Worm (Caenorhabditis elegans) whole organism, young adult: Measurements from ENCODE around the gene ech-9.

Experiments
- C17E4.6 ChIP-seq: fragments of 200-800 bp; sonication (Bioruptor generic); IDR thresholded peaks from 2 replicates; pipeline ENCODE4 v1.3.6; 2022; ENCODE audit warnings: missing genetic modification reagents, missing genetic modification characterization, missing compliant biosample characterization
- D2030.7 ChIP-seq: fragments of 200-800 bp; sonication (Bioruptor generic); IDR thresholded peaks from 2 replicates; pipeline ENCODE4 v1.3.6; 2022; ENCODE audit warnings: missing genetic modification reagents, missing genetic modification characterization, missing compliant biosample characterization
- F49E8.2 ChIP-seq: sonication (generic microtip); optimal IDR thresholded peaks from 3 replicates; lab custom pipeline; 2017; ENCODE audit warnings: missing genetic modification characterization, mild to moderate bottlenecking, missing compliant biosample characterization, antibody characterized with exemption, moderate library complexity; ENCODE audit not compliant: insufficient read depth
- F52B5.7 ChIP-seq: sonication (generic microtip); optimal IDR thresholded peaks from 2 replicates; lab custom pipeline; 2016; ENCODE audit warnings: mild to moderate bottlenecking, missing genetic modification characterization, missing compliant biosample characterization
- F57A8.1 ChIP-seq: fragments of 200-800 bp; sonication (Bioruptor generic); optimal IDR thresholded peaks from 2 replicates; lab custom pipeline; 2018; ENCODE audit warnings: mild to moderate bottlenecking, missing genetic modification characterization, moderate library complexity, missing compliant biosample characterization
- K12H6.12 ChIP-seq: fragments of 200-800 bp; sonication (Bioruptor generic); optimal IDR thresholded peaks from 2 replicates; lab custom pipeline; 2018; ENCODE audit warnings: mild to moderate bottlenecking, missing genetic modification characterization, missing compliant biosample characterization
- T07F8.4 ChIP-seq: sonication (generic microtip); optimal IDR thresholded peaks from 2 replicates; lab custom pipeline; 2016; ENCODE audit warnings: mild to moderate bottlenecking, missing genetic modification characterization, moderate library complexity, missing compliant biosample characterization
- T26A5.8 ChIP-seq: sonication (generic microtip); optimal IDR thresholded peaks from 2 replicates; lab custom pipeline; 2016; ENCODE audit warnings: missing genetic modification characterization, missing compliant biosample characterization
- Y53F4B.3 ChIP-seq: fragments of 200-800 bp; sonication (Bioruptor generic); IDR thresholded peaks from 2 replicates; pipeline ENCODE4 v1.3.6; 2022; ENCODE audit warnings: missing genetic modification reagents, missing genetic modification characterization, missing compliant biosample characterization
- Y56A3A.18 ChIP-seq: fragments of 200-800 bp; sonication (Bioruptor generic); IDR thresholded peaks from 2 replicates; pipeline ENCODE4 v1.3.6; 2022; ENCODE audit warnings: missing genetic modification reagents, missing genetic modification characterization, missing compliant biosample characterization
- akir-1 ChIP-seq: fragments of 200-800 bp; sonication (Bioruptor generic); optimal IDR thresholded peaks from 2 replicates; lab custom pipeline; 2018; ENCODE audit warnings: mild to moderate bottlenecking, missing genetic modification characterization, moderate library complexity, missing compliant biosample characterization
- aptf-3 ChIP-seq: fragments of 200-800 bp; sonication (Bioruptor generic); IDR thresholded peaks from 2 replicates; pipeline ENCODE4 v1.3.6; 2022; ENCODE audit warnings: missing genetic modification characterization, missing compliant biosample characterization
- attf-3 ChIP-seq: fragments of 200-800 bp; sonication (Bioruptor generic); conservative IDR thresholded peaks from 2 replicates; pipeline ENCODE4 v1.3.6; 2022; ENCODE audit warnings: missing genetic modification reagents, missing genetic modification characterization, missing compliant biosample characterization
- cebp-2 ChIP-seq: fragments of 200-800 bp; sonication (Bioruptor generic); IDR thresholded peaks from 2 replicates; pipeline ENCODE4 v1.3.6; 2022; ENCODE audit warnings: missing genetic modification characterization, missing compliant biosample characterization
- ceh-100 ChIP-seq: fragments of 200-800 bp; sonication (Bioruptor generic); IDR thresholded peaks from 2 replicates; pipeline ENCODE4 v1.3.6; 2022; ENCODE audit warnings: missing genetic modification reagents, missing genetic modification characterization, missing compliant biosample characterization
- ceh-27 ChIP-seq: fragments of 200-800 bp; sonication (Bioruptor generic); optimal IDR thresholded peaks from 2 replicates; lab custom pipeline; 2018; ENCODE audit warnings: mild to moderate bottlenecking, missing genetic modification characterization, moderate library complexity, missing compliant biosample characterization
- chd-7 ChIP-seq: sonication (generic microtip); optimal IDR thresholded peaks from 2 replicates; lab custom pipeline; 2016; ENCODE audit warnings: mild to moderate bottlenecking, missing genetic modification characterization, moderate library complexity, missing compliant biosample characterization
- dpff-1 ChIP-seq: sonication (generic microtip); optimal IDR thresholded peaks from 2 replicates; lab custom pipeline; 2017; ENCODE audit warnings: mild to moderate bottlenecking, missing genetic modification characterization, missing compliant biosample characterization
- egl-18 ChIP-seq: fragments of 200-800 bp; sonication (Bioruptor generic); IDR thresholded peaks from 2 replicates; pipeline ENCODE4 v1.3.6; 2022; ENCODE audit warnings: missing genetic modification reagents, missing genetic modification characterization, missing compliant biosample characterization
- let-526 ChIP-seq: fragments of 200-800 bp; sonication (Bioruptor generic); IDR thresholded peaks from 2 replicates; pipeline ENCODE4 v1.3.6; 2022; ENCODE audit warnings: missing genetic modification reagents, missing genetic modification characterization, missing compliant biosample characterization
- lsl-1 ChIP-seq: fragments of 200-800 bp; sonication (Bioruptor generic); optimal IDR thresholded peaks from 2 replicates; lab custom pipeline; 2018; ENCODE audit warnings: mild to moderate bottlenecking, missing genetic modification characterization, moderate library complexity, missing compliant biosample characterization
- lsy-27 ChIP-seq: sonication (generic microtip); optimal IDR thresholded peaks from 2 replicates; lab custom pipeline; 2017; ENCODE audit warnings: missing genetic modification characterization, mild to moderate bottlenecking, missing compliant biosample characterization, antibody characterized with exemption, missing genotype, borderline replicate concordance; ENCODE audit not compliant: insufficient read depth
- madf-10 ChIP-seq: sonication (generic microtip); optimal IDR thresholded peaks from 2 replicates; lab custom pipeline; 2016; ENCODE audit warnings: mild to moderate bottlenecking, missing genetic modification characterization, missing compliant biosample characterization
- madf-3 ChIP-seq: fragments of 200-800 bp; sonication (Bioruptor generic); IDR thresholded peaks from 2 replicates; pipeline ENCODE4 v1.3.6; 2022; ENCODE audit warnings: missing genetic modification reagents, missing genetic modification characterization, missing compliant biosample characterization
- madf-6 ChIP-seq: fragments of 200-800 bp; sonication (Bioruptor generic); IDR thresholded peaks from 2 replicates; pipeline ENCODE4 v1.3.6; 2022; ENCODE audit warnings: missing genetic modification reagents, missing genetic modification characterization, missing compliant biosample characterization
- mes-4 ChIP-seq: sonication (generic microtip); optimal IDR thresholded peaks from 2 replicates; lab custom pipeline; 2016; ENCODE audit warnings: missing genotype, missing genetic modification characterization, missing compliant biosample characterization
- nhr-120 ChIP-seq: fragments of 200-800 bp; sonication (Bioruptor generic); IDR thresholded peaks from 2 replicates; pipeline ENCODE4 v1.3.6; 2022; ENCODE audit warnings: missing genetic modification characterization, missing compliant biosample characterization
- nhr-27 ChIP-seq: fragments of 200-800 bp; sonication (Bioruptor generic); optimal IDR thresholded peaks from 2 replicates; lab custom pipeline; 2018; ENCODE audit warnings: mild to moderate bottlenecking, missing genetic modification characterization, moderate library complexity, missing compliant biosample characterization
- nhr-80 ChIP-seq: sonication (generic microtip); optimal IDR thresholded peaks from 2 replicates; lab custom pipeline; 2016; ENCODE audit warnings: missing genetic modification characterization, missing compliant biosample characterization
- rec-8 ChIP-seq, 2 experiments: sonication (generic microtip); optimal IDR thresholded peaks; 2 replicates each; lab custom pipeline; 2016; ENCODE audit warnings: mild to moderate bottlenecking in 2 of 2, missing genetic modification characterization in 2 of 2, missing genetic modification reagents in 2 of 2, missing genotype in 2 of 2, missing biosample characterization in 1 of 2, missing compliant biosample characterization in 1 of 2, moderate library complexity in 1 of 2
- sea-2 ChIP-seq: fragments of 200-800 bp; sonication (Bioruptor generic); IDR thresholded peaks from 2 replicates; pipeline ENCODE4 v1.3.6; 2022; ENCODE audit warnings: missing genetic modification characterization, missing compliant biosample characterization
- snpc-1.1 ChIP-seq: sonication (generic microtip); optimal IDR thresholded peaks from 2 replicates; lab custom pipeline; 2017; ENCODE audit warnings: missing genetic modification characterization, mild to moderate bottlenecking, missing compliant biosample characterization, antibody characterized with exemption, moderate library complexity, missing genotype, missing genetic modification reagents; ENCODE audit not compliant: insufficient read depth
- snpc-1.3 ChIP-seq: sonication (generic microtip); optimal IDR thresholded peaks from 2 replicates; lab custom pipeline; 2017; ENCODE audit warnings: missing genetic modification characterization, mild to moderate bottlenecking, missing compliant biosample characterization, antibody characterized with exemption, moderate library complexity, missing genotype, missing genetic modification reagents; ENCODE audit not compliant: insufficient read depth
- snpc-3.4 ChIP-seq: sonication (generic microtip); optimal IDR thresholded peaks from 2 replicates; lab custom pipeline; 2017; ENCODE audit warnings: missing genetic modification characterization, mild to moderate bottlenecking, missing compliant biosample characterization, antibody characterized with exemption, moderate library complexity, missing genotype, missing genetic modification reagents
- sptf-2 ChIP-seq: fragments of 200-800 bp; sonication (Bioruptor generic); optimal IDR thresholded peaks from 2 replicates; lab custom pipeline; 2018; ENCODE audit warnings: mild to moderate bottlenecking, missing genetic modification characterization, missing compliant biosample characterization
- tbp1 ChIP-seq: fragments of 200-800 bp; sonication (Bioruptor generic); optimal IDR thresholded peaks from 2 replicates; lab custom pipeline; 2018; ENCODE audit warnings: mild to moderate bottlenecking, missing genetic modification characterization, missing compliant biosample characterization
- xnd-1 ChIP-seq: sonication (generic microtip); optimal IDR thresholded peaks from 2 replicates; lab custom pipeline; 2016; ENCODE audit warnings: missing genotype, missing genetic modification reagents, missing genetic modification characterization, missing compliant biosample characterization
- zfh-2 ChIP-seq: fragments of 200-800 bp; sonication (Bioruptor generic); conservative IDR thresholded peaks from 2 replicates; pipeline ENCODE4 v1.3.6; 2022; ENCODE audit warnings: missing genetic modification reagents, missing genetic modification characterization, missing compliant biosample characterization
- ztf-18 ChIP-seq: sonication (generic microtip); optimal IDR thresholded peaks from 2 replicates; lab custom pipeline; 2016; ENCODE audit warnings: missing genotype, mild to moderate bottlenecking, missing genetic modification characterization, missing compliant biosample characterization
- ztf-26 ChIP-seq: sonication (generic microtip); optimal IDR thresholded peaks from 2 replicates; lab custom pipeline; 2017; ENCODE audit warnings: missing genetic modification characterization, missing compliant biosample characterization
- ztf-28 ChIP-seq: fragments of 200-800 bp; sonication (Bioruptor generic); IDR thresholded peaks from 2 replicates; pipeline ENCODE4 v1.3.6; 2022; ENCODE audit warnings: missing genetic modification reagents, missing genetic modification characterization, missing compliant biosample characterization

The ech-9 gene

DNA sequence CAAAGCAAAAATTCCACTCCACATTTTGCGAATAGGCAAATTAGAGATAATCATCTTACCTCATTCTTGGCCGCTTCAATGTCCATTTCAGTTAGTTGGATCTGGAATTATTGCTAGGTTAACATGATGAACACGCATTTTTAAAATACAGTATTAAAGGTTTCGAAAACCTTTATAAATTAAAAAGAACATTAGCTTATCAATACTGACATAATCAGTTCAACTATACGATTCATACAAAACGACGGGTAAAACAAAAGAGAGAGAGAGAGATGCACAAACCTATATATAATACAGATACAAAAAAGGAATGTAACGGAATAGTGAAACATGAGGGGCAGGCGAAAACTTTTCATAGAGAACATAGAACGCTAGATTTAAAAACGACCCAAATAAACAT is 46.4 kb upstream of the ech-9 start, which contains the start of gene thk-1:
TSS of gene thk-1 (minus strand) at position 101 of the 400 bp plus-strand sequence.
- TF ChIP-seq ztf-26 (tag; lab: Kevin White, UChicago): no peak
- peak; percentile 5 for TF ChIP-seq nhr-80

ce11 chrIV:10277716-10278115 is 42.6 kb upstream of the ech-9 start, which contains the start of gene Y43C5A.4:
TSS of gene Y43C5A.4 (plus strand) at chrIV:10278016.
- TF ChIP-seq chd-7 (tag; lab: Kevin White, UChicago) (no peak), madf-6 (no peak), D2030.7 (GFP tag; lab: Robert Waterston, UW) (no peak), sea-2 (GFP tag; lab: Robert Waterston, UW) (no peak), zfh-2 (GFP tag; lab: Robert Waterston, UW) (no peak), akir-1 (no peak), egl-18 (GFP tag; lab: Robert Waterston, UW) (no peak), tbp1 (GFP tag; lab: Kevin White, UChicago) (no peak), ztf-18 (tag; lab: Kevin White, UChicago) (no peak), F52B5.7 (no peak), nhr-27 (no peak), snpc-3.4 (no peak), C17E4.6 (GFP tag; lab: Robert Waterston, UW) (no peak)

- TF ChIP-seq lsl-1: no peak
- TF ChIP-seq lsy-27 (tag; lab: Kevin White, UChicago): no peak
- no peak for TF ChIP-seq T07F8.4 (tag; lab: Kevin White, UChicago)
- TF ChIP-seq rec-8 (tag; optimal IDR thresholded peaks at IDR 0.05; lab: Kevin White, UChicago): no peak
- TF ChIP-seq ceh-27 (GFP tag; lab: Kevin White, UChicago): no peak
Observed at ce11 chrIV:10276960-10277359, 41.8 kb upstream of the ech-9 start, which contains the start of gene Y43C5A.7. TSS of gene Y43C5A.7 (plus strand) at chrIV:10277260.

DNA sequence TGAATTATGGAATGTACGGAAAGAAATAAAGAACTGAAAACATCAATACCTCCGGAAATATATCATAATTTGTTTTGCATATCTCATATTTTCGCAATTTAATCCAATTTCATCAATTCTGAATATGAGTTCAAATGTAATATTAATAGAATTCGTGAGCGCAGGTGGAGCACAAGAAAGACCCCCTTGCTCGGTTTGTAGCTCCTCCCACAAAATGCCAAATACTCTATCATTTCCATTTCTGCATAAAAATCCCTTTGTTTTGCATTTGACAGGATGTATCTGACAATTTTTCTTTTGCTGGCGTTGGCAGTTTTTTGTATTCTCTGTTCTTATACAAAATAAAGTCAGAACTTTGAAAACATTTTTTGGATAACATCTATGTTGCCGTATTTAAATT is 39.9 kb upstream of the ech-9 start:
- no peak for TF ChIP-seq xnd-1 (tag; lab: Kevin White, UChicago)
- no peak for TF ChIP-seq cebp-2 (GFP tag; lab: Robert Waterston, UW)
- TF ChIP-seq snpc-1.1: no peak
- TF ChIP-seq ztf-18 (tag; lab: Kevin White, UChicago): no peak
- TF ChIP-seq ceh-100 (GFP tag; lab: Robert Waterston, UW): no peak
- TF ChIP-seq madf-6: no peak
- no peak for TF ChIP-seq nhr-120 (GFP tag; lab: Robert Waterston, UW)
- TF ChIP-seq Y53F4B.3 (GFP tag; lab: Robert Waterston, UW): no peak

ce11 chrIV:10273781-10274313 is 38.7 kb upstream of the ech-9 start, which contains the start of gene Y43C5A.3:
TSS of gene Y43C5A.3 (plus strand) at chrIV:10274036.
- TF ChIP-seq aptf-3 (GFP tag; lab: Robert Waterston, UW) (no peak), F57A8.1 (GFP tag; lab: Kevin White, UChicago) (no peak), lsl-1 (no peak), dpff-1 (tag; lab: Kevin White, UChicago) (no peak), Y56A3A.18 (GFP tag; lab: Robert Waterston, UW) (no peak), sptf-2 (GFP tag; lab: Kevin White, UChicago) (no peak), mes-4 (tag; lab: Kevin White, UChicago) (no peak), madf-3 (no peak), K12H6.12 (tag; lab: Kevin White, UChicago) (no peak), madf-10 (tag; lab: Kevin White, UChicago) (no peak), attf-3 (GFP tag; lab: Robert Waterston, UW) (no peak), ztf-28 (GFP tag; lab: Robert Waterston, UW) (no peak), snpc-1.3 (tag; lab: Kevin White, UChicago) (no peak), F49E8.2 (tag; lab: Kevin White, UChicago) (no peak), T26A5.8 (no peak), let-526 (GFP tag; lab: Robert Waterston, UW) (no peak), Y53F4B.3 (GFP tag; lab: Robert Waterston, UW) (no peak)
